Worm (Caenorhabditis elegans): ENCODE measurements around the gene slc-17.3.

The slc-17.3 gene

ce11 chrIII:7858407-7859029 is 6.6 kb downstream of the slc-17.3 start, which contains the start of the genes coq-5 and ufm-1 (continued):
- no peak for TF ChIP-seq nhr-76 (tag; optimal IDR thresholded peaks at IDR 0.05)
- TF ChIP-seq nhr-67 (tag; optimal IDR thresholded peaks at IDR 0.05): no peak
- peak; percentile 4 for TF ChIP-seq elt-2 (tag; optimal IDR thresholded peaks at IDR 0.05)
- peak; percentile 8 for TF ChIP-seq hmg-11 (tag; optimal IDR thresholded peaks at IDR 0.05)
- no peak for TF ChIP-seq elt-1 (tag; optimal IDR thresholded peaks at IDR 0.05)
- TF ChIP-seq lin-15B (tag; optimal IDR thresholded peaks at IDR 0.05): peak; percentile 18

ce11 chrIII:7857142-7857541 is 7.9 kb downstream of the slc-17.3 start, which contains the start of gene tag-307:
TSS of gene tag-307 (minus strand) at chrIII:7857242.
- TF ChIP-seq sea-2 (GFP tag; optimal IDR thresholded peaks at IDR 0.05) (no peak), zag-1 (tag; optimal IDR thresholded peaks at IDR 0.05) (no peak), nhr-23 (tag; optimal IDR thresholded peaks at IDR 0.05) (no peak), lsy-12 (tag; optimal IDR thresholded peaks at IDR 0.05) (no peak), ceh-82 (tag; optimal IDR thresholded peaks at IDR 0.05) (no peak), aly-2 (tag; optimal IDR thresholded peaks at IDR 0.05) (no peak), elt-1 (tag; optimal IDR thresholded peaks at IDR 0.05) (no peak), ZK546.5 (tag; optimal IDR thresholded peaks at IDR 0.05) (no peak), daf-12 (tag; optimal IDR thresholded peaks at IDR 0.05) (no peak), nhr-12 (tag; optimal IDR thresholded peaks at IDR 0.05) (no peak), elt-3 (tag; optimal IDR thresholded peaks at IDR 0.05) (no peak), unc-62 (GFP tag; optimal IDR thresholded peaks at IDR 0.05) (no peak), nhr-237 (tag; optimal IDR thresholded peaks at IDR 0.05) (no peak), pha-4 (tag; optimal IDR thresholded peaks at IDR 0.05) (no peak)

ce11 chrIII:7855468-7855867 is 9.6 kb downstream of the slc-17.3 start:
- no peak for TF ChIP-seq ceh-9 (tag; optimal IDR thresholded peaks at IDR 0.05)
- no peak for TF ChIP-seq pha-4 (tag; optimal IDR thresholded peaks at IDR 0.05)
- TF ChIP-seq nhr-28 (tag; optimal IDR thresholded peaks at IDR 0.05): no peak

- TF ChIP-seq ceh-9 (tag; optimal IDR thresholded peaks at IDR 0.05): no peak
- peak; percentile 93 for TF ChIP-seq zag-1 (tag; optimal IDR thresholded peaks at IDR 0.05)
- TF ChIP-seq fkh-10 (GFP tag; optimal IDR thresholded peaks at IDR 0.05): peak; percentile 99
- TF ChIP-seq pha-4 (tag; optimal IDR thresholded peaks at IDR 0.05): peak; percentile 100
- TF ChIP-seq ZK546.5 (tag; optimal IDR thresholded peaks at IDR 0.05): peak; percentile 79
- peak; percentile 98 for TF ChIP-seq pqm-1 (tag; optimal IDR thresholded peaks at IDR 0.05)
- peak; percentile 99 for TF ChIP-seq nhr-43 (tag; optimal IDR thresholded peaks at IDR 0.05; ENCODE audit: poor library complexity, severe bottlenecking)
- peak; percentile 99 for TF ChIP-seq lin-39 (tag; optimal IDR thresholded peaks at IDR 0.05)
- peak; percentile 97 for TF ChIP-seq tbx-2 (tag; optimal IDR thresholded peaks at IDR 0.05)
- TF ChIP-seq R02D3.7 (tag; optimal IDR thresholded peaks at IDR 0.05): peak; percentile 97
- TF ChIP-seq elt-1 (tag; optimal IDR thresholded peaks at IDR 0.05): peak; percentile 96
- TF ChIP-seq elt-3 (tag; optimal IDR thresholded peaks at IDR 0.05): peak; percentile 83 to 98 (median 90)
- peak; percentile 48 for TF ChIP-seq nhr-237 (tag; optimal IDR thresholded peaks at IDR 0.05)
- TF ChIP-seq lsy-12 (tag; optimal IDR thresholded peaks at IDR 0.05): peak; percentile 100
- TF ChIP-seq ceh-16 (tag; optimal IDR thresholded peaks at IDR 0.05): peak; percentile 82
- TF ChIP-seq nhr-67 (tag; optimal IDR thresholded peaks at IDR 0.05): peak; percentile 26
- TF ChIP-seq elt-2 (tag; optimal IDR thresholded peaks at IDR 0.05): peak; percentile 97
- TF ChIP-seq nhr-77 (tag; optimal IDR thresholded peaks at IDR 0.05): peak; percentile 96
- TF ChIP-seq fos-1 (tag; optimal IDR thresholded peaks at IDR 0.05): peak; percentile 97
- TF ChIP-seq ama-1 (optimal IDR thresholded peaks at IDR 0.05): peak; percentile 88
- TF ChIP-seq egl-27 (tag; optimal IDR thresholded peaks at IDR 0.05): peak; percentile 96
- no peak for TF ChIP-seq ztf-11 (tag; optimal IDR thresholded peaks at IDR 0.05)
- TF ChIP-seq sea-2 (GFP tag; optimal IDR thresholded peaks at IDR 0.05): peak; percentile 47
- TF ChIP-seq hmg-11 (tag; optimal IDR thresholded peaks at IDR 0.05): peak; percentile 95
- TF ChIP-seq aly-2 (tag; optimal IDR thresholded peaks at IDR 0.05): peak; percentile 95
- no peak for TF ChIP-seq fkh-2 (tag; optimal IDR thresholded peaks at IDR 0.05)
- TF ChIP-seq ceh-28 (tag; optimal IDR thresholded peaks at IDR 0.05): peak; percentile 97
- peak; percentile 100 for TF ChIP-seq nhr-23 (tag; optimal IDR thresholded peaks at IDR 0.05)
- peak; percentile 99 for TF ChIP-seq ceh-82 (tag; optimal IDR thresholded peaks at IDR 0.05)
- TF ChIP-seq nhr-25 (tag; optimal IDR thresholded peaks at IDR 0.05): peak; percentile 100
- peak; percentile 92 for TF ChIP-seq nhr-76 (tag; optimal IDR thresholded peaks at IDR 0.05)
- TF ChIP-seq egl-5 (tag; optimal IDR thresholded peaks at IDR 0.05): peak; percentile 97
- peak; percentile 53 for TF ChIP-seq unc-39 (tag; optimal IDR thresholded peaks at IDR 0.05)
- peak; percentile 96 for TF ChIP-seq snpc-4 (tag; optimal IDR thresholded peaks at IDR 0.05)
- TF ChIP-seq nhr-11 (tag; optimal IDR thresholded peaks at IDR 0.05): peak; percentile 99
- TF ChIP-seq unc-62 (GFP tag; optimal IDR thresholded peaks at IDR 0.05): peak; percentile 99
- no peak for TF ChIP-seq eor-1 (tag; optimal IDR thresholded peaks at IDR 0.05)
- peak; percentile 99 for TF ChIP-seq jun-1 (tag; optimal IDR thresholded peaks at IDR 0.05)
- peak; percentile 99 for TF ChIP-seq nfya-1 (tag; optimal IDR thresholded peaks at IDR 0.05; ENCODE audit: insufficient read depth)
Observed at ce11 chrIII:7854494-7855184, 10.4 kb downstream of the slc-17.3 start, which contains the start of gene rpl-35. TSS of gene rpl-35 (plus strand) at chrIII:7855134.

Data from whole organism, L3 larva.